Fruit fly (Drosophila melanogaster): Measurements from ENCODE around the gene CG13643.
A peak's percentile ranks its signal among the peaks of the same experiment; 100 is the strongest.

The CG13643 gene

dm6 chr3R:24944920-24945853 lies 39.4 kb upstream of the CG13643 start, which contains the start of the genes ssh and Nmnat (continued):
- TF ChIP-seq al (GFP tag; IDR thresholded peaks at IDR 0.05) (0 out of 2 replicates have a peak, but pooled peaks have one; percentile 36), CG9876 (GFP tag; optimal IDR thresholded peaks at IDR 0.05) (no peak), Pdp1 (GFP tag; optimal IDR thresholded peaks at IDR 0.05) (peak in 1 of 2 experiments; percentile 16), Optix (GFP tag; IDR thresholded peaks at IDR 0.05) (no peak), sob (GFP tag; IDR thresholded peaks at IDR 0.05) (peak; percentile 65), luna (GFP tag; optimal IDR thresholded peaks at IDR 0.05) (peak; percentile 32), Dp (GFP tag; optimal IDR thresholded peaks at IDR 0.05) (peak; percentile 40), CG4360 (GFP tag; IDR thresholded peaks at IDR 0.05) (0 out of 2 replicates have a peak, but pooled peaks have one; percentile 25), tx (GFP tag; optimal IDR thresholded peaks at IDR 0.05) (no peak), CG13894 (tag; optimal IDR thresholded peaks at IDR 0.05) (no peak), CG1602 (GFP tag; optimal IDR thresholded peaks at IDR 0.05) (no peak), lilli (GFP tag; optimal IDR thresholded peaks at IDR 0.05) (peak; percentile 57), wek (GFP tag; optimal IDR thresholded peaks at IDR 0.05) (no peak), Xbp1 (GFP tag; optimal IDR thresholded peaks at IDR 0.05) (peak; percentile 48), gsb (GFP tag; IDR thresholded peaks at IDR 0.05) (no peak), p53 (GFP tag; optimal IDR thresholded peaks at IDR 0.05) (no peak), Max (GFP tag; optimal IDR thresholded peaks at IDR 0.05) (peak; percentile 48), ac (GFP tag; optimal IDR thresholded peaks at IDR 0.05) (no peak), wdn (GFP tag; IDR thresholded peaks at IDR 0.05) (no peak), CG15479 (GFP tag; optimal IDR thresholded peaks at IDR 0.05) (no peak), stwl (tag; optimal IDR thresholded peaks at IDR 0.05) (peak; percentile 65), salm (tag; optimal IDR thresholded peaks at IDR 0.05) (no peak), Fer2 (tag; optimal IDR thresholded peaks at IDR 0.05) (no peak), CG4617 (GFP tag; optimal IDR thresholded peaks at IDR 0.05; ENCODE audit: borderline replicate concordance) (peak; percentile 55), CG15073 (GFP tag; optimal IDR thresholded peaks at IDR 0.05) (no peak), Asciz (GFP tag; optimal IDR thresholded peaks at IDR 0.05) (no peak), croc (GFP tag; conservative IDR thresholded peaks at IDR 0.05) (no peak), org-1 (GFP tag; optimal IDR thresholded peaks at IDR 0.05) (no peak), CG11398 (GFP tag; optimal IDR thresholded peaks at IDR 0.05) (no peak), yki (optimal IDR thresholded peaks at IDR 0.05) (no peak), da (GFP tag; optimal IDR thresholded peaks at IDR 0.05) (no peak), CG32772 (GFP tag; IDR thresholded peaks at IDR 0.05) (no peak), Sin3A (optimal IDR thresholded peaks at IDR 0.05) (peak; percentile 98), CG13287 (GFP tag; IDR thresholded peaks at IDR 0.05; ENCODE audit: partially characterized antibody) (peak; percentile 93), ERR (GFP tag; optimal IDR thresholded peaks at IDR 0.05) (no peak), Trl (optimal IDR thresholded peaks at IDR 0.05) (no peak), Trl (GFP tag; optimal IDR thresholded peaks at IDR 0.05) (no peak), CG14014 (GFP tag; IDR thresholded peaks at IDR 0.05) (no peak), CG10267 (tag; optimal IDR thresholded peaks at IDR 0.05) (peak; percentile 98), Bdp1 (GFP tag; optimal IDR thresholded peaks at IDR 0.05) (no peak), Atf3 (GFP tag; optimal IDR thresholded peaks at IDR 0.05) (no peak), HmgZ (tag; optimal IDR thresholded peaks at IDR 0.05) (peak; percentile 67), ab (GFP tag; optimal IDR thresholded peaks at IDR 0.05) (no peak), CG9932 (GFP tag; IDR thresholded peaks at IDR 0.05) (peak; percentile 66), CG3281 (GFP tag; optimal IDR thresholded peaks at IDR 0.05) (peak; percentile 44), CG1792 (GFP tag; optimal IDR thresholded peaks at IDR 0.05) (no peak), HmgD (GFP tag; optimal IDR thresholded peaks at IDR 0.05) (peak; percentile 6), CG1529 (GFP tag; optimal IDR thresholded peaks at IDR 0.05) (no peak), CG5180 (GFP tag; optimal IDR thresholded peaks at IDR 0.05) (no peak), scrt (GFP tag; optimal IDR thresholded peaks at IDR 0.05) (no peak), Lpt (GFP tag; optimal IDR thresholded peaks at IDR 0.05) (no peak)
